Fruit fly (Drosophila melanogaster): ENCODE data around the gene Fbp2.

Fbp2 gene

DNA sequence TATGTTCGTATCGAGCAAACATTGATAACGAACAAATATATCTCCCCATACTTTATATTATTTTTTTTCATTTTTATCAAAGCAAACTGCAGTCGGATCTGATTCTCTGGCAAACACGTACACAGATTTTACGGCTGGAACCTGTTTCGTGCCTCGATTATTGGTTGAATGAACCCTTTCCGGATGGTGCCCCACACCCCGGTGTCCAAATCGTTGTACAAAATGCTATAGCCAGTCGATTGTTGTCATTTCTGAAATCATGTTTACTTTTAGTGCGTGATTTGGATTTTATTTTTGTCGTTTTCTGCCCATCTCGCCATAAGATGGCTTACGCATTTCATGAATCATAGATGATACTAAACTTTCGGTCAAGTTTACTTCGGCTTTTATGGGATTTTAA is 31.3 kb downstream of the Fbp2 start:
- TF ChIP-seq noc (tag; optimal IDR thresholded peaks at IDR 0.05): no peak

DNA sequence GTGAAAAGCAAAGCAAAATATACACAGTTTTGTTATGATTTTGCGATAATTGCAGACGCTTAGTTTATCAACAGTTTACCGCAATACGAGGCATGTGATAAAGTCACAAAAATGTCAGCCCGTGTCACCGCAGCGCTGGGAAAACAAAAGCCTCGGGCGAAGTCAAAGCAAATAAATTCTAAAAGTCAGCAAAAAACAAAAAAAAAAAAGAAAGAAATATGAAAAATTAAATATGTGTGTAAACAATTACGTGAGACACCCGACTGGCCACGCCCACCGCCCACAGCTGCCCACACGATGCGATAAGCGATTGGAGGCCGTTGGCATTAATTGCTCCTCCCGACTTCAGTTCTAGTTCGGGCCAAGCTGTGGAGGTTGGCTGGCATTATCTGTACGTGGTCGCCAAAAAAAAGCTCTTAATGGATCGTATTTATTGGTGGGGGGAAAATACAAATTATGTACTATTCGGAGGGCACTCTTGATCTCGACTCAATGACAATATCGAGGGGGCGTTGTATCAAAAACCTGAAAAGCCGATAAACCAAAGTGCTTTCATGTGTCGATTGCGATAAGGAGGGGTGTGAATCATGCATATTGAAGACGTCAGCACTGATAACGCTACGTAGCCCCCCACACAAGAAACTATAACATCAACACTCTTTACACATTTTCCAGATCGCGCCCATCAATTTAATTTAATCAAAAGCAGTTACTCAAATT is 32.9 kb downstream of the Fbp2 start:
- TF ChIP-seq noc (tag; optimal IDR thresholded peaks at IDR 0.05): peak; percentile 32

DNA sequence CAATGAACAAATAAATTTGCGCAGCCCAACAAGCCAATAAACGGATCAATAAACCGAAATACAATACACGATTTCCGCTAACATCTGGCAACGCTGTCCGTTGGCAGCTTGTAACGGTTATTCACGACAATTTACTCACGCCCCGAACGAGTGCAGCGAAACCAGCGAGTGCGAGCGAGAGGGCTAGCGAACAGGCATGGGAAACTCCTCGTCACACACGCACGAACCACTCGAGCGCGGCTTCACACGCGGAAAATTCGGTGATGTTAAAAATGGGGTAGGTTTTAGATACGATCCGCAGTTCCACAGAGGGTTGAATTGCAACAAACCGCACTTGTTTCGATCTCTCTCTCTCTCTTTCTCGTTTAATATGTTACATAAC is 33.5 kb downstream of the Fbp2 start:
- TF ChIP-seq noc (tag; optimal IDR thresholded peaks at IDR 0.05): no peak

dm6 chr2L:9464455-9465063 is 38.0 kb downstream of the Fbp2 start:
- no peak for TF ChIP-seq noc (tag; optimal IDR thresholded peaks at IDR 0.05)

DNA sequence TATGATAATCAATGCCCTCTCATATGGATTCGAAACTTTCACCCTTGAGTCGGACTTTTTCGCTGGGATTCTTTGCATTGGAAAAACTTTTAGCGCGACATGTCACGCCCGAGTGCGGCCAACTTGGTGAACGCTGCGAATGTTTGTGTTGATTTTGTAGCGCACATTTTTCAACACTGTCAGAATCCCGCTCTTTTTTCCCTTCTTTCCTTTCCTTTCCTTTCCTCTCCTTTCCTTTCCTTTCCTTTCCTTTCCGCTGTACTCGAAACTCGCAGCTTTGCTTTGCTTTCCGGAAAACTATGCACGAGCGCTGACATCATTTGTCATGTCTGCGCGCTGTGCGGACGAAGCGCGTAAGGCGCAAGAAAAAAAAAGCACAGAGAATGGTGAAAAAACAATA is 40.8 kb downstream of the Fbp2 start:
- TF ChIP-seq noc (tag; optimal IDR thresholded peaks at IDR 0.05): no peak

Data from whole organism, larva.